Worm (Caenorhabditis elegans) whole organism, early embryonic: ENCODE results near the gene cla-1.

Experiments used
- B0310.2 ChIP-seq: sonication (generic microtip); optimal IDR thresholded peaks from 2 replicates; lab custom pipeline; 2016; ENCODE audit warnings: mild to moderate bottlenecking, missing genetic modification characterization, missing compliant biosample characterization
- F13C5.2 ChIP-seq: sonication (generic microtip); optimal IDR thresholded peaks from 2 replicates; lab custom pipeline; 2017; ENCODE audit warnings: mild to moderate bottlenecking, missing genetic modification characterization, inconsistent platforms, missing compliant biosample characterization
- aly-1 ChIP-seq: sonication (generic microtip); optimal IDR thresholded peaks from 2 replicates; lab custom pipeline; 2016; ENCODE audit warnings: missing genetic modification characterization, missing compliant biosample characterization
- ama-1 ChIP-seq: fragments of 150-350 bp; optimal IDR thresholded peaks from 2 replicates; lab custom pipeline; 2014
- ceh-13 ChIP-seq: fragments of 200-800 bp; sonication (Bioruptor generic); optimal IDR thresholded peaks from 2 replicates; lab custom pipeline; 2018; ENCODE audit warnings: mild to moderate bottlenecking, missing genetic modification characterization, missing compliant biosample characterization
- ceh-36 ChIP-seq: sonication (generic microtip); optimal IDR thresholded peaks from 2 replicates; lab custom pipeline; 2016; ENCODE audit warnings: missing genetic modification characterization, inconsistent platforms, missing compliant biosample characterization
- ets-7 ChIP-seq: sonication (generic microtip); optimal IDR thresholded peaks from 2 replicates; lab custom pipeline; 2016; ENCODE audit warnings: missing genotype, missing genetic modification characterization, missing compliant biosample characterization
- flt-1 ChIP-seq: fragments of 200-800 bp; sonication (Bioruptor generic); IDR thresholded peaks from 2 replicates; pipeline ENCODE4 v1.3.6; 2022; ENCODE audit warnings: missing genetic modification characterization, missing compliant biosample characterization
- hmbx-1 ChIP-seq: sonication (generic microtip); optimal IDR thresholded peaks from 2 replicates; lab custom pipeline; 2016; ENCODE audit warnings: mild to moderate bottlenecking, missing genetic modification characterization, missing compliant biosample characterization
- hmg-4 ChIP-seq: fragments of 200-800 bp; sonication (Bioruptor generic); optimal IDR thresholded peaks from 2 replicates; lab custom pipeline; 2018; ENCODE audit warnings: mild to moderate bottlenecking, missing genetic modification characterization, missing compliant biosample characterization
- hnd-1 ChIP-seq: sonication (generic microtip); optimal IDR thresholded peaks from 2 replicates; lab custom pipeline; 2016; ENCODE audit warnings: missing genetic modification characterization, missing compliant biosample characterization
- pes-1 ChIP-seq: fragments of 200-800 bp; sonication (Bioruptor generic); IDR thresholded peaks from 2 replicates; pipeline ENCODE4 v1.3.6; 2022; ENCODE audit warnings: missing genetic modification reagents, missing genetic modification characterization, missing compliant biosample characterization
- scrt-1 ChIP-seq: fragments of 200-800 bp; sonication (Bioruptor generic); IDR thresholded peaks from 2 replicates; pipeline ENCODE4 v1.3.6; 2022; ENCODE audit warnings: missing genetic modification characterization, missing compliant biosample characterization
- sea-1 ChIP-seq: fragments of 200-800 bp; sonication (Bioruptor generic); conservative IDR thresholded peaks from 2 replicates; pipeline ENCODE4 v1.3.6; 2022; ENCODE audit warnings: missing genetic modification characterization, missing compliant biosample characterization
- tbx-11 ChIP-seq: fragments of 200-800 bp; sonication (Bioruptor generic); IDR thresholded peaks from 2 replicates; pipeline ENCODE4 v1.3.6; 2022; ENCODE audit warnings: missing genetic modification characterization, missing compliant biosample characterization
- tbx-37 ChIP-seq: fragments of 200-800 bp; sonication (Bioruptor generic); conservative IDR thresholded peaks from 2 replicates; pipeline ENCODE4 v1.3.6; 2022; ENCODE audit warnings: missing genetic modification reagents, missing genetic modification characterization, missing compliant biosample characterization
- tra-4 ChIP-seq: sonication (generic microtip); optimal IDR thresholded peaks from 2 replicates; lab custom pipeline; 2017; ENCODE audit warnings: missing genetic modification characterization, missing compliant biosample characterization

Gene cla-1

ce11 chrIV:7588631-7589030 lies at the start of gene cla-1:
Gene cla-1, plus strand, starts transcription at chrIV:7588931.
- no peak for TF ChIP-seq ceh-36 (tag; lab: Kevin White, UChicago)
- TF ChIP-seq tbx-11 (GFP tag; lab: Robert Waterston, UW) = no peak
- TF ChIP-seq ets-7 = no peak
- TF ChIP-seq sea-1 = no peak
- no peak for TF ChIP-seq tbx-37 (GFP tag; lab: Robert Waterston, UW)
- TF ChIP-seq hnd-1 (tag; lab: Kevin White, UChicago) = no peak
- no peak for TF ChIP-seq tra-4 (tag; lab: Kevin White, UChicago)
- no peak for TF ChIP-seq flt-1 (GFP tag; lab: Robert Waterston, UW)
- no peak for TF ChIP-seq scrt-1 (GFP tag; lab: Robert Waterston, UW)
- no peak for TF ChIP-seq B0310.2
- TF ChIP-seq aly-1 (tag; lab: Kevin White, UChicago) = no peak
- no peak for TF ChIP-seq ama-1
- TF ChIP-seq pes-1 (GFP tag; lab: Robert Waterston, UW) = no peak
- no peak for TF ChIP-seq hmbx-1 (tag; lab: Kevin White, UChicago)
- TF ChIP-seq F13C5.2 (tag; lab: Kevin White, UChicago) = no peak
- no peak for TF ChIP-seq ceh-13 (GFP tag; lab: Kevin White, UChicago)
- TF ChIP-seq hmg-4 = no peak

- TF ChIP-seq hmg-4 = no peak
- TF ChIP-seq hnd-1 (tag; lab: Kevin White, UChicago) = no peak
- TF ChIP-seq tbx-11 (GFP tag; lab: Robert Waterston, UW) = no peak
- no peak for TF ChIP-seq scrt-1 (GFP tag; lab: Robert Waterston, UW)
- TF ChIP-seq ceh-13 (GFP tag; lab: Kevin White, UChicago) = no peak
- TF ChIP-seq ceh-36 (tag; lab: Kevin White, UChicago) = no peak
- TF ChIP-seq F13C5.2 (tag; lab: Kevin White, UChicago) = no peak
- no peak for TF ChIP-seq pes-1 (GFP tag; lab: Robert Waterston, UW)
- no peak for TF ChIP-seq ama-1
Observed at ce11 chrIV:7542485-7543001, 46.2 kb upstream of the cla-1 start, which contains the start of gene R05G6.10. Gene R05G6.10, minus strand, starts transcription at chrIV:7542535.

ce11 chrIV:7543662-7544061 lies 45.1 kb upstream of the cla-1 start:
- no peak for TF ChIP-seq hmg-4
- TF ChIP-seq tra-4 (tag; lab: Kevin White, UChicago) = no peak
- no peak for TF ChIP-seq flt-1 (GFP tag; lab: Robert Waterston, UW)
- TF ChIP-seq ceh-13 (GFP tag; lab: Kevin White, UChicago) = no peak
- no peak for TF ChIP-seq ets-7
- no peak for TF ChIP-seq hmbx-1 (tag; lab: Kevin White, UChicago)
- TF ChIP-seq B0310.2 = no peak
- no peak for TF ChIP-seq F13C5.2 (tag; lab: Kevin White, UChicago)
- TF ChIP-seq ama-1 = no peak
- TF ChIP-seq tbx-11 (GFP tag; lab: Robert Waterston, UW) = no peak
- TF ChIP-seq sea-1 = no peak
- TF ChIP-seq hnd-1 (tag; lab: Kevin White, UChicago) = no peak
- TF ChIP-seq aly-1 (tag; lab: Kevin White, UChicago) = no peak
- no peak for TF ChIP-seq ceh-36 (tag; lab: Kevin White, UChicago)

- TF ChIP-seq flt-1 (GFP tag; lab: Robert Waterston, UW) (no peak), aly-1 (tag; lab: Kevin White, UChicago) (no peak), ama-1 (no peak), hmg-4 (no peak), ets-7 (no peak), hmbx-1 (tag; lab: Kevin White, UChicago) (no peak), F13C5.2 (tag; lab: Kevin White, UChicago) (no peak), tra-4 (tag; lab: Kevin White, UChicago) (no peak), pes-1 (GFP tag; lab: Robert Waterston, UW) (no peak), ceh-36 (tag; lab: Kevin White, UChicago) (no peak)
Observed at ce11 chrIV:7547843-7548578, 40.7 kb upstream of the cla-1 start, which contains the start of the genes cdd-2 and oef-1. Gene cdd-2, minus strand, starts transcription at chrIV:7547893. Gene oef-1, plus strand, starts transcription at chrIV:7548417.

ce11 chrIV:7549844-7550243 lies 38.9 kb upstream of the cla-1 start:
- TF ChIP-seq flt-1 (GFP tag; lab: Robert Waterston, UW) (no peak), hmg-4 (no peak), B0310.2 (no peak), ets-7 (no peak), aly-1 (tag; lab: Kevin White, UChicago) (no peak), tbx-37 (GFP tag; lab: Robert Waterston, UW) (0 out of 2 replicates have a peak, but pooled peaks have one; percentile 27), hmbx-1 (tag; lab: Kevin White, UChicago) (no peak), sea-1 (no peak)

ce11 chrIV:7550445-7550844 lies 38.3 kb upstream of the cla-1 start, which contains the start of gene pam-1:
Gene pam-1, minus strand, starts transcription at chrIV:7550812.
- TF ChIP-seq sea-1 (no peak), ceh-36 (tag; lab: Kevin White, UChicago) (no peak), aly-1 (tag; lab: Kevin White, UChicago) (no peak), tra-4 (tag; lab: Kevin White, UChicago) (no peak), scrt-1 (GFP tag; lab: Robert Waterston, UW) (no peak), ceh-13 (GFP tag; lab: Kevin White, UChicago) (no peak), pes-1 (GFP tag; lab: Robert Waterston, UW) (no peak), hmbx-1 (tag; lab: Kevin White, UChicago) (no peak), tbx-11 (GFP tag; lab: Robert Waterston, UW) (no peak), hmg-4 (no peak), flt-1 (GFP tag; lab: Robert Waterston, UW) (no peak), hnd-1 (tag; lab: Kevin White, UChicago) (no peak), ama-1 (no peak)

ce11 chrIV:7551254-7551653 lies 37.5 kb upstream of the cla-1 start:
- TF ChIP-seq ama-1 = no peak
- TF ChIP-seq B0310.2 = no peak
- no peak for TF ChIP-seq ceh-13 (GFP tag; lab: Kevin White, UChicago)
- no peak for TF ChIP-seq flt-1 (GFP tag; lab: Robert Waterston, UW)
- TF ChIP-seq pes-1 (GFP tag; lab: Robert Waterston, UW) = no peak
- TF ChIP-seq hmbx-1 (tag; lab: Kevin White, UChicago) = no peak
- TF ChIP-seq hnd-1 (tag; lab: Kevin White, UChicago) = no peak
- no peak for TF ChIP-seq ets-7
- no peak for TF ChIP-seq tra-4 (tag; lab: Kevin White, UChicago)
- no peak for TF ChIP-seq scrt-1 (GFP tag; lab: Robert Waterston, UW)
- TF ChIP-seq sea-1 = no peak
